Fruit fly (Drosophila melanogaster) whole organism, pupa: ENCODE measurements around the gene CG1943.

Source experiments
- CG12605 ChIP-seq: fragments of 200-800 bp; sonication (Bioruptor generic); IDR thresholded peaks from 2 replicates; pipeline ENCODE4 v1.3.6; 2022; ENCODE audit warnings: missing biosample characterization, missing genetic modification characterization
- CG13204 ChIP-seq: fragments of 200-800 bp; sonication (Bioruptor generic); optimal IDR thresholded peaks from 2 replicates; lab custom pipeline; 2018; ENCODE audit warnings: missing biosample characterization, mild to moderate bottlenecking, missing genetic modification characterization, moderate library complexity
- CG14655 ChIP-seq: fragments of 200-800 bp; sonication (Bioruptor generic); optimal IDR thresholded peaks from 3 replicates; lab custom pipeline; 2017; ENCODE audit warnings: mild to moderate bottlenecking, missing biosample characterization, missing genetic modification reagents, missing genetic modification characterization
- CG32121 ChIP-seq: fragments of 200-800 bp; sonication (Bioruptor generic); IDR thresholded peaks from 2 replicates; pipeline ENCODE4 v1.3.6; 2022; ENCODE audit warnings: missing biosample characterization, missing genetic modification characterization
- CG34367 ChIP-seq: fragments of 200-800 bp; sonication (Bioruptor generic); optimal IDR thresholded peaks from 2 replicates; lab custom pipeline; 2018; ENCODE audit warnings: missing biosample characterization, mild to moderate bottlenecking, missing genetic modification characterization
- CG4496 ChIP-seq: fragments of 200-800 bp; sonication (Bioruptor generic); IDR thresholded peaks from 3 replicates; pipeline ENCODE4 v1.3.6; 2022; ENCODE audit warnings: missing biosample characterization, missing genetic modification characterization
- CG8159 ChIP-seq: fragments of 200-800 bp; sonication (Bioruptor generic); optimal IDR thresholded peaks from 3 replicates; lab custom pipeline; 2018; ENCODE audit warnings: missing biosample characterization, mild to moderate bottlenecking, missing genetic modification characterization, moderate library complexity
- CG9948 ChIP-seq: fragments of 200-800 bp; sonication (Bioruptor generic); optimal IDR thresholded peaks from 2 replicates; lab custom pipeline; 2018; ENCODE audit warnings: missing biosample characterization, mild to moderate bottlenecking, missing genetic modification characterization, moderate library complexity
- D1 ChIP-seq: fragments of 200-800 bp; sonication (Bioruptor generic); optimal IDR thresholded peaks from 2 replicates; lab custom pipeline; 2018; ENCODE audit warnings: missing biosample characterization, mild to moderate bottlenecking, missing genetic modification characterization, moderate library complexity
- Ets98B ChIP-seq: fragments of 200-800 bp; sonication (Bioruptor generic); IDR thresholded peaks from 2 replicates; pipeline ENCODE4 v1.3.6; 2022; ENCODE audit warnings: missing biosample characterization, missing genetic modification characterization
- Pif1A ChIP-seq: fragments of 200-800 bp; sonication (Bioruptor generic); optimal IDR thresholded peaks from 3 replicates; lab custom pipeline; 2016; ENCODE audit warnings: missing biosample characterization, missing genetic modification characterization
- Pif1B ChIP-seq: fragments of 200-800 bp; sonication (Bioruptor generic); optimal IDR thresholded peaks from 3 replicates; lab custom pipeline; 2016; ENCODE audit warnings: missing biosample characterization, missing genetic modification characterization
- fd96Ca ChIP-seq: fragments of 200-800 bp; sonication (Bioruptor generic); IDR thresholded peaks from 3 replicates; pipeline ENCODE4 v1.3.6; 2022; ENCODE audit warnings: missing biosample characterization, missing genetic modification characterization
- rn ChIP-seq: fragments of 200-800 bp; sonication (Bioruptor generic); IDR thresholded peaks from 2 replicates; pipeline ENCODE4 v1.3.6; 2022; ENCODE audit warnings: missing biosample characterization, missing genetic modification characterization

DNA sequence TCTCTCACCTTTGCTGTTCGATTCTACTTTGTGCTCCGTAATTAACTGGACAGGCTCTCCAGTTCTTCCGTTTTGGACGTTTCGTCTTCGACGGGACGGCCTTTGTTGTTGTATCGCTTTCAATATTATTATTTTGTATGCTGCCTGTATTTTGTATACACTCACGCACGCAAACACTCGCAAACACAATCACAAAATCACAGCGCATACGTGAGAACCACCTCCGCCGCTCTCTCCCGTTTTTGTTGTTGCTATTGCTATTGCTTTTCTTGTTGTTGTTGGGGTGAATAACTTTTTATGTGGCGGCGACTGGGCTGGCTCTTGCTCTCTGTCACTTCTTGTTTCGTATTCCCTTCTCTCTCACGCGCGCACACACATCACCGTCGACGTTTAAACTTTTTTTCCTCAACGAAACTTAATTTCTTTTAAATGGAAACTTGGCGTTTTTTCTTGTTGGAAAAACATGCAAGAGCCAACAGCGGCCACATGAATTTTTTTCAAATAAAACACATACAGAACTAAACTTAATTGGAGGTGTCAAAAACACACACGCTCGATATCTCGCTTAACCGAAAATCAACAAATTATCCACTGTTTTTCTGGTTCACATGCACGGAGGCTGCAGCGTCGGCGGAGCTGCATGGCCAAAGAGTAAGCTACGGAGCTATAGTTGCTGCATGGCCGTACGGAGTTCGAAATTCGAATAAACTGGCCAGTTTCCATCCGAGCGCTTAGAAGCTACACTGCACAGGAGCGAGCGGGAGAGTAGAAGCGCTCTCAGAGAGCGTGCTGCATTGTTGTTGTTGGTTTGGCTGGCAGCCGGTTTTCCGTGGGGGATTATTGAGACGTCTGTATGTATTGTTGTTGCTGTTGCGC is 33.3 kb downstream of the CG1943 start:
- no peak for TF ChIP-seq CG12605 (GFP tag; lab: Robert Waterston, UW)
- TF ChIP-seq rn (GFP tag; lab: Robert Waterston, UW) = no peak
- peak; percentile 7 for TF ChIP-seq CG14655 (GFP tag; lab: Kevin White, UChicago)
- TF ChIP-seq CG13204 (GFP tag; lab: Kevin White, UChicago) = peak; percentile 34
- no peak for TF ChIP-seq CG32121 (GFP tag; lab: Robert Waterston, UW)
- peak; percentile 4 for TF ChIP-seq CG8159
- peak; percentile 38 for TF ChIP-seq CG9948 (tag; lab: Kevin White, UChicago)
- TF ChIP-seq Ets98B (GFP tag; lab: Robert Waterston, UW) = no peak
- TF ChIP-seq fd96Ca (GFP tag; lab: Robert Waterston, UW) = no peak
- no peak for TF ChIP-seq Pif1B
- TF ChIP-seq Pif1A (GFP tag; lab: Kevin White, UChicago) = no peak
- no peak for TF ChIP-seq CG34367 (tag; lab: Kevin White, UChicago)
- TF ChIP-seq D1 (tag; lab: Kevin White, UChicago) = peak; percentile 10
- TF ChIP-seq CG4496 (GFP tag; lab: Robert Waterston, UW) = no peak
